Worm (Caenorhabditis elegans) whole organism, late embryonic: ENCODE results near the gene tag-342.

Experiments used
- C08G9.2 ChIP-seq: sonication (generic microtip); optimal IDR thresholded peaks from 2 replicates; lab custom pipeline; 2016; ENCODE audit warnings: mild to moderate bottlenecking, missing genetic modification characterization, moderate library complexity, missing compliant biosample characterization
- C38D4.7 ChIP-seq: fragments of 200-800 bp; sonication (Bioruptor generic); optimal IDR thresholded peaks from 2 replicates; lab custom pipeline; 2018; ENCODE audit warnings: mild to moderate bottlenecking, missing genetic modification characterization, moderate library complexity, missing compliant biosample characterization
- K02D7.2 ChIP-seq: sonication (generic microtip); optimal IDR thresholded peaks from 2 replicates; lab custom pipeline; 2017; ENCODE audit warnings: mild to moderate bottlenecking, missing genetic modification characterization, missing compliant biosample characterization
- Y22D7AL.16 ChIP-seq: sonication (generic microtip); optimal IDR thresholded peaks from 2 replicates; lab custom pipeline; 2016; ENCODE audit warnings: missing genetic modification characterization, missing compliant biosample characterization
- ahr-1 ChIP-seq: sonication (generic microtip); optimal IDR thresholded peaks from 2 replicates; lab custom pipeline; 2016; ENCODE audit warnings: missing genetic modification characterization, missing compliant biosample characterization
- ama-1 ChIP-seq: fragments of 150-350 bp; optimal IDR thresholded peaks from 2 replicates; lab custom pipeline; 2014
- ceh-14 ChIP-seq: sonication (generic microtip); optimal IDR thresholded peaks from 2 replicates; lab custom pipeline; 2016; ENCODE audit warnings: missing genotype, missing genetic modification characterization, missing compliant biosample characterization
- ceh-19 ChIP-seq: fragments of 200-800 bp; sonication (Bioruptor generic); optimal IDR thresholded peaks from 2 replicates; lab custom pipeline; 2018; ENCODE audit warnings: mild to moderate bottlenecking, missing genetic modification characterization, missing compliant biosample characterization
- ceh-2 ChIP-seq: sonication (generic microtip); optimal IDR thresholded peaks from 2 replicates; lab custom pipeline; 2016; ENCODE audit warnings: missing genotype, missing genetic modification characterization, missing compliant biosample characterization
- ceh-22 ChIP-seq: sonication (generic microtip); optimal IDR thresholded peaks from 2 replicates; lab custom pipeline; 2017; ENCODE audit warnings: missing biosample characterization, missing genetic modification characterization
- ceh-31 ChIP-seq: sonication (generic microtip); optimal IDR thresholded peaks from 2 replicates; lab custom pipeline; 2016; ENCODE audit warnings: missing genetic modification characterization, missing compliant biosample characterization
- ceh-34 ChIP-seq: sonication (generic microtip); optimal IDR thresholded peaks from 2 replicates; lab custom pipeline; 2016; ENCODE audit warnings: mild to moderate bottlenecking, missing genetic modification characterization, missing compliant biosample characterization
- ceh-9 ChIP-seq: sonication (generic microtip); optimal IDR thresholded peaks from 2 replicates; lab custom pipeline; 2016; ENCODE audit warnings: mild to moderate bottlenecking, missing genetic modification characterization, inconsistent platforms, missing compliant biosample characterization
- che-1 ChIP-seq: sonication (generic microtip); optimal IDR thresholded peaks from 2 replicates; lab custom pipeline; 2016; ENCODE audit warnings: mild to moderate bottlenecking, missing genetic modification characterization, missing compliant biosample characterization
- dmd-4 ChIP-seq: sonication (generic microtip); optimal IDR thresholded peaks from 2 replicates; lab custom pipeline; 2016; ENCODE audit warnings: borderline replicate concordance, missing genetic modification characterization, missing compliant biosample characterization
- dve-1 ChIP-seq: sonication (generic microtip); optimal IDR thresholded peaks from 2 replicates; lab custom pipeline; 2017; ENCODE audit warnings: antibody characterized with exemption, mild to moderate bottlenecking, missing genetic modification characterization, missing compliant biosample characterization
- ets-4 ChIP-seq: sonication (generic microtip); optimal IDR thresholded peaks from 2 replicates; lab custom pipeline; 2016; ENCODE audit warnings: missing genetic modification characterization, missing compliant biosample characterization
- fkh-10 ChIP-seq: fragments of 150-350 bp; optimal IDR thresholded peaks from 2 replicates; lab custom pipeline; 2014; ENCODE audit warnings: missing biosample characterization, missing genetic modification reagents, missing genetic modification characterization
- fkh-6 ChIP-seq: sonication (generic microtip); optimal IDR thresholded peaks from 2 replicates; lab custom pipeline; 2016; ENCODE audit warnings: missing genetic modification characterization, missing compliant biosample characterization
- gmeb-2 ChIP-seq: sonication (generic microtip); optimal IDR thresholded peaks from 2 replicates; lab custom pipeline; 2016; ENCODE audit warnings: missing genetic modification characterization, inconsistent platforms, missing compliant biosample characterization
- hlh-15 ChIP-seq: sonication (generic microtip); optimal IDR thresholded peaks from 2 replicates; lab custom pipeline; 2016; ENCODE audit warnings: missing genetic modification characterization, missing compliant biosample characterization
- hlh-30 ChIP-seq: sonication (generic microtip); optimal IDR thresholded peaks from 2 replicates; lab custom pipeline; 2017; ENCODE audit warnings: antibody characterized with exemption, missing genetic modification characterization, missing compliant biosample characterization; ENCODE audit not compliant: insufficient read depth
- hlh-6 ChIP-seq: sonication (generic microtip); optimal IDR thresholded peaks from 2 replicates; lab custom pipeline; 2016; ENCODE audit warnings: missing genotype, missing genetic modification characterization, missing compliant biosample characterization
- lim-6 ChIP-seq: sonication (generic microtip); optimal IDR thresholded peaks from 2 replicates; lab custom pipeline; 2016; ENCODE audit warnings: missing genetic modification characterization, missing compliant biosample characterization
- nfya-1 ChIP-seq: sonication (generic microtip); optimal IDR thresholded peaks from 2 replicates; lab custom pipeline; 2017; ENCODE audit warnings: missing genetic modification characterization, mild to moderate bottlenecking, missing compliant biosample characterization, antibody characterized with exemption, moderate library complexity
- nhr-11 ChIP-seq: fragments of 150-350 bp; optimal IDR thresholded peaks from 2 replicates; lab custom pipeline; 2014; ENCODE audit warnings: missing biosample characterization, missing genetic modification characterization
- nhr-232 ChIP-seq: sonication (generic microtip); optimal IDR thresholded peaks from 2 replicates; lab custom pipeline; 2016; ENCODE audit warnings: missing genetic modification characterization, missing compliant biosample characterization
- npax-4 ChIP-seq: sonication (generic microtip); optimal IDR thresholded peaks from 2 replicates; lab custom pipeline; 2016; ENCODE audit warnings: missing genetic modification characterization, missing compliant biosample characterization
- odd-2 ChIP-seq: sonication (generic microtip); optimal IDR thresholded peaks from 2 replicates; lab custom pipeline; 2017; ENCODE audit warnings: antibody characterized with exemption, mild to moderate bottlenecking, missing genetic modification characterization, missing compliant biosample characterization
- pag-3 ChIP-seq: sonication (generic microtip); optimal IDR thresholded peaks from 2 replicates; lab custom pipeline; 2016; ENCODE audit warnings: missing compliant biosample characterization, missing genetic modification characterization, borderline replicate concordance
- pat-9 ChIP-seq: fragments of 200-800 bp; sonication (Bioruptor generic); optimal IDR thresholded peaks from 2 replicates; lab custom pipeline; 2018; ENCODE audit warnings: mild to moderate bottlenecking, missing genetic modification characterization, moderate library complexity, missing compliant biosample characterization
- pha-4 ChIP-seq: fragments of 150-350 bp; optimal IDR thresholded peaks from 2 replicates; lab custom pipeline; 2018; ENCODE audit warnings: missing biosample characterization, missing genetic modification reagents, missing genetic modification characterization
- pqm-1 ChIP-seq: sonication (generic microtip); optimal IDR thresholded peaks from 2 replicates; lab custom pipeline; 2016; ENCODE audit warnings: missing genetic modification characterization, missing compliant biosample characterization
- rnt-1 ChIP-seq: sonication (generic microtip); optimal IDR thresholded peaks from 2 replicates; lab custom pipeline; 2016; ENCODE audit warnings: missing genetic modification characterization, missing compliant biosample characterization
- sox-2 ChIP-seq: fragments of 200-800 bp; sonication (Bioruptor generic); IDR thresholded peaks from 2 replicates; pipeline ENCODE4 v1.3.6; 2022; ENCODE audit warnings: missing genetic modification reagents, missing genetic modification characterization, missing compliant biosample characterization
- syd-9 ChIP-seq: sonication (generic microtip); optimal IDR thresholded peaks from 2 replicates; lab custom pipeline; 2016; ENCODE audit warnings: mild to moderate bottlenecking, missing genetic modification characterization, moderate library complexity, missing compliant biosample characterization
- tbx-2 ChIP-seq: sonication (generic microtip); optimal IDR thresholded peaks from 2 replicates; lab custom pipeline; 2016; ENCODE audit warnings: missing genetic modification characterization, missing compliant biosample characterization
- ttx-3 ChIP-seq: sonication (generic microtip); optimal IDR thresholded peaks from 2 replicates; lab custom pipeline; 2016; ENCODE audit warnings: missing genetic modification reagents, missing genetic modification characterization, missing compliant biosample characterization
- unc-42 ChIP-seq: sonication (generic microtip); optimal IDR thresholded peaks from 2 replicates; lab custom pipeline; 2016; ENCODE audit warnings: missing genotype, missing genetic modification characterization, missing compliant biosample characterization
- unc-55 ChIP-seq: sonication (generic microtip); optimal IDR thresholded peaks from 2 replicates; lab custom pipeline; 2017; ENCODE audit warnings: missing biosample characterization, missing genetic modification reagents, missing genetic modification characterization
- unc-86 ChIP-seq: sonication (generic microtip); optimal IDR thresholded peaks from 2 replicates; lab custom pipeline; 2016; ENCODE audit warnings: missing genetic modification characterization, missing compliant biosample characterization
- zip-5 ChIP-seq: sonication (generic microtip); optimal IDR thresholded peaks from 2 replicates; lab custom pipeline; 2016; ENCODE audit warnings: missing genetic modification characterization, missing compliant biosample characterization

The tag-342 gene

DNA sequence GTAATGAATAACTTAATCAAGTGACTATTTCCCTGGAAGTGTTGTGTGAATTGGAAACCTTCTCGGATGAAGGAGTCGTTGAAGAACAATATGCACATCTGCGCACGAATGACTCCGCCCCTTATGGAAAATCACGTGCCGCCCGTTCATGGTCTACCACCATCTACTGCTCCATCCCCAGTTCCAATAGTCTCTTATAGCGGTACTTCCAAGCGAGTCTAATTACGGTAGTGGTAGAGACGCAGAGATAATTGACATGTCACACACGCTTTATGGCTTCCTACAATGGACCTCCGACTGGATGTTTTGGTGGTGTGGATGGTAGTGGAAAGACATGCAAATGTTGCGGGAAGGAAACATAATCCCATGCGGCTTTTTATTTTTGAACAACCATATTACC lies 17.0 kb upstream of the tag-342 start (continued):
- no peak for TF ChIP-seq hlh-6 (tag; lab: Kevin White, UChicago)
- TF ChIP-seq ahr-1 (tag; lab: Kevin White, UChicago), result no peak
- no peak for TF ChIP-seq ceh-22 (tag; lab: Kevin White, UChicago)
- no peak for TF ChIP-seq rnt-1 (tag; lab: Kevin White, UChicago)
- TF ChIP-seq ceh-31, result peak; percentile 92
- no peak for TF ChIP-seq nhr-11 (tag; lab: Kevin White, UChicago)
- no peak for TF ChIP-seq pat-9 (tag; lab: Kevin White, UChicago)
- no peak for TF ChIP-seq ttx-3
- no peak for TF ChIP-seq dve-1
- TF ChIP-seq C08G9.2 (tag; lab: Kevin White, UChicago), result no peak
- TF ChIP-seq ets-4 (tag; lab: Kevin White, UChicago), result no peak
- no peak for TF ChIP-seq ceh-19 (GFP tag; lab: Kevin White, UChicago)
- no peak for TF ChIP-seq fkh-6
- TF ChIP-seq lim-6 (tag; lab: Kevin White, UChicago), result no peak
- no peak for TF ChIP-seq C38D4.7 (GFP tag; lab: Kevin White, UChicago)
- TF ChIP-seq dmd-4 (tag; lab: Kevin White, UChicago), result no peak
- no peak for TF ChIP-seq nhr-232
- no peak for TF ChIP-seq Y22D7AL.16 (tag; lab: Kevin White, UChicago)
- no peak for TF ChIP-seq ama-1 (lab: Kevin White, UChicago)
- peak; percentile 58 for TF ChIP-seq ceh-34 (tag; lab: Kevin White, UChicago)
- no peak for TF ChIP-seq K02D7.2 (tag; lab: Kevin White, UChicago)
- TF ChIP-seq unc-86, result no peak
- TF ChIP-seq syd-9 (tag; lab: Kevin White, UChicago), result no peak
- peak; percentile 10; the same call in 1 of the 2 replicates for TF ChIP-seq sox-2 (GFP tag; lab: Robert Waterston, UW)
- TF ChIP-seq nfya-1 (tag; lab: Kevin White, UChicago), result peak; percentile 41
- peak; percentile 19 for TF ChIP-seq ceh-14 (tag; lab: Kevin White, UChicago)
- peak; percentile 55 for TF ChIP-seq unc-42 (tag; lab: Kevin White, UChicago)
- no peak for TF ChIP-seq pag-3
- TF ChIP-seq hlh-30 (tag; lab: Kevin White, UChicago), result peak; percentile 93
- no peak for TF ChIP-seq zip-5 (tag; lab: Kevin White, UChicago)
- no peak for TF ChIP-seq npax-4 (tag; lab: Kevin White, UChicago)
- no peak for TF ChIP-seq fkh-10 (GFP tag; lab: Kevin White, UChicago)
- TF ChIP-seq gmeb-2 (tag; lab: Kevin White, UChicago), result no peak

ce11 chrIII:9453962-9454361 lies 14.0 kb upstream of the tag-342 start, which contains the start of gene F54C8.7:
F54C8.7 (minus strand) TSS chrIII:9454062.
- TF ChIP-seq unc-42 (tag; lab: Kevin White, UChicago), result no peak
- no peak for TF ChIP-seq ceh-2 (tag; lab: Kevin White, UChicago)
- no peak for TF ChIP-seq unc-55 (GFP tag; lab: Kevin White, UChicago)
- no peak for TF ChIP-seq dve-1
- no peak for TF ChIP-seq hlh-15
- TF ChIP-seq ceh-9 (tag; lab: Kevin White, UChicago), result no peak
- TF ChIP-seq odd-2 (tag; lab: Kevin White, UChicago), result no peak
- no peak for TF ChIP-seq che-1 (tag; lab: Kevin White, UChicago)
- TF ChIP-seq K02D7.2 (tag; lab: Kevin White, UChicago), result no peak
- TF ChIP-seq ceh-14 (tag; lab: Kevin White, UChicago), result no peak
- no peak for TF ChIP-seq pha-4 (tag; lab: Kevin White, UChicago)
- TF ChIP-seq ceh-19 (GFP tag; lab: Kevin White, UChicago), result no peak
- TF ChIP-seq pqm-1, result no peak
- TF ChIP-seq zip-5 (tag; lab: Kevin White, UChicago), result no peak
- no peak for TF ChIP-seq tbx-2
- no peak for TF ChIP-seq ceh-22 (tag; lab: Kevin White, UChicago)
- TF ChIP-seq, all 69 proteins: peak for 0
